Fruit fly (Drosophila melanogaster): ENCODE results near the gene hb.

hb gene

DNA sequence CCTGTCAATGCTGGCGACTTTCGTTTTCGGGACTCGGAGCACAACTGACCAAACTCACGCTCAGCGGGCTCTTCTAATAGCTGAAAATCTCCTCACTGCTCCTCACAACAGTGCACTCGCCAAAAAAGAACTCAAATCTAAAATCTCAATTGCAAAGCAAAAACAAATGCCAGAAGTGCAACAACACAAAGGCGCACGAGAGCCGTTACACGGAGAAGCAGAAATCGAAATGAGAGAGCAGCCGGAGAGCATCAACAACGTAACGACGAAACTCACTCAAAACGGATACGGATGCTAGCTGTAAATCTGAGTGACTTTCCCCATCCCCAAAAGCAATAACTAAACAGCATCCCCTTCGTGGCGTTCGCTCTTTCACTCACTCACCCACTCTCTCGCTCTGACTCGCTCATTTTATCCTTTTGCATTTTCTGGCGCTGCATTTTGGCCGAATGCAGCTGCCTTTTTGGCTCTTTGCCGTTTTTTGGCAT lies at the start of gene hb:
TSS of gene hb (minus strand) at position 51 of the 488 bp plus-strand sequence.
- no peak for TF ChIP-seq ttk (optimal IDR thresholded peaks at IDR 0.05)
- TF ChIP-seq insv (optimal IDR thresholded peaks at IDR 0.05), result no peak

DNA sequence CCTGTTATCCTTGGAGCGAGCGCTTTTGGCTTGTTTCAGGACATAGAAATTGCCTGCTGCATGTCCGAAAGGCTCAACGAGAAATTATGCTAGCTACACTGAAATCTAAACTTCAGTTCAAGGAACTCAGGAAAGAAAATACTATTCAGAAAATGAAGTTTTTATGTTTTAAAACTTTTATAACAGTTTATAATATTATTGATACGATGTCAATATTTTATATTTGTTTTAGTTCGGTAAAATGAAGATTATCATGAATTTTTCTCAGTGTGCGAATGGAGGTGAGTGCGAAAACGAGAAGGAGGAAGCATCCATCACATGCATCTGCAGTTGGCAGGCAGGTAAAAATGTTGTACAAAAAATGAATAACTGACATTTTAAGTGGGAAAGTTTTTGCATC lies 48.7 kb upstream of the hb start:
- TF ChIP-seq h (optimal IDR thresholded peaks at IDR 0.05) (no peak), Sin3A (optimal IDR thresholded peaks at IDR 0.05) (no peak), ttk (optimal IDR thresholded peaks at IDR 0.05) (no peak), Myc (optimal IDR thresholded peaks at IDR 0.05) (no peak), psq (optimal IDR thresholded peaks at IDR 0.05) (no peak), insv (optimal IDR thresholded peaks at IDR 0.05) (no peak)

DNA sequence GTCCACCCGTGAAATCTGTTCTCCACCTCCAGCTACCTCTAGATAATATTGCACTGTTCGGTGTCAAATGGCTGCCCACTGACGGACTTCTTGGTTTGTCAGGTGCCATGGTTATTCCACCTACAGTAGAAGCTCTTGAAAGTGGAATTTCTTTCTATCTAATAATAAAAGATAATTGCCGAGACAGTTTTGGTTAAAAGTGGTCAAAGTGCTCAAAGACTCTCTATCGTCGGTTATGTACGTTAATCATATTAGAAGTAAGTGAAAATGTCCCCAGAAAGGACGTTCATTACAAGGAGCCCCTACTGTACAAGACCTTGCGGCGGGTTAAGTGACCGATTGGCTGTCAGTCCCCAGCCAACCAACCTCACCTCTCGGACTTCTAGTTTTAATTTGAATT lies 46.6 kb upstream of the hb start:
- no peak for TF ChIP-seq insv (optimal IDR thresholded peaks at IDR 0.05)
- no peak for TF ChIP-seq psq (optimal IDR thresholded peaks at IDR 0.05)
- TF ChIP-seq ttk (optimal IDR thresholded peaks at IDR 0.05), result no peak
- TF ChIP-seq Myc (optimal IDR thresholded peaks at IDR 0.05), result no peak

DNA sequence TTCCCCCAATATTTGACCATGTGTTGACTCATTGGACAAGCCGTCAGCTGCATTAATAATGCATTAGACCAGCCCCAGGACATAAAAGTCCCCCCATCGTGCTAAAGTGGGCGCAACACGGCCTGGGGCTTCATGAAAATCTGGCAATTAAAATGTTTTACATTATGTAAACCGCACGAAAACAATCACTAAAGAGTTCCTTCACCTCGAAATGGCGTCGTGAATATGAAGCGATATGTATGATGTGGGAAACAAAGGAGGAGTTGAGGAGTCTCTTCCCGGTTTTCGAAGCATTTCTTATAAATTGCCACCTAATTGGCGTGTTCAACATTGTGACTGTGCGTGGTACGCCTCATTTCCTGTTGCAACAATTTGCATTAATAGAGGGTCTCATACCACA lies 45.0 kb upstream of the hb start:
- TF ChIP-seq h (optimal IDR thresholded peaks at IDR 0.05), result no peak
- TF ChIP-seq Sin3A (optimal IDR thresholded peaks at IDR 0.05), result no peak
- no peak for TF ChIP-seq ttk (optimal IDR thresholded peaks at IDR 0.05)
- no peak for TF ChIP-seq insv (optimal IDR thresholded peaks at IDR 0.05)
- no peak for TF ChIP-seq psq (optimal IDR thresholded peaks at IDR 0.05)
- TF ChIP-seq Myc (optimal IDR thresholded peaks at IDR 0.05), result no peak

- TF ChIP-seq Myc (optimal IDR thresholded peaks at IDR 0.05) (no peak), h (optimal IDR thresholded peaks at IDR 0.05) (no peak), insv (optimal IDR thresholded peaks at IDR 0.05) (no peak), Sin3A (optimal IDR thresholded peaks at IDR 0.05) (no peak), psq (optimal IDR thresholded peaks at IDR 0.05) (no peak), ttk (optimal IDR thresholded peaks at IDR 0.05) (no peak)
Observed at dm6 chr3R:8741941-8742340, 44.3 kb upstream of the hb start.

DNA sequence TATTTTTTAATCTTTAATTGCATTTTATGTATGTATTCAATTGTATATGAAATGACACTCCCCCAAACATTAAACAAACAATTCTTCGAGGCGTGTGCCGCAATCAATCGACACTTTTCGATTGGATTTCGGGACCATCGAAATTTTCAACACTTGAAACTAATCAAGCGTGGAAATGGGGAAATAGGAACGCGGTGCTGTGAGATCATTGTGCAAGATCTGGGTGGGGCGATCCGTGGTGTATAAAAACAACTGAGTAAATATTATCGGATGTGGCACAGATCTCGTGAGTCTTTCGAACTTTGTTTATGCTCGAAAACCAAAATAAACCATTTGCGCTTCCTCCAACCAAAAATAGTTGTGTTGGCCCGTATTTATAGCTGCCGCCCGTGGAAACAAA lies 43.6 kb upstream of the hb start:
- TF ChIP-seq Sin3A (optimal IDR thresholded peaks at IDR 0.05), result no peak
- no peak for TF ChIP-seq Myc (optimal IDR thresholded peaks at IDR 0.05)
- TF ChIP-seq psq (optimal IDR thresholded peaks at IDR 0.05), result no peak
- no peak for TF ChIP-seq h (optimal IDR thresholded peaks at IDR 0.05)
- TF ChIP-seq ttk (optimal IDR thresholded peaks at IDR 0.05), result no peak
- no peak for TF ChIP-seq insv (optimal IDR thresholded peaks at IDR 0.05)

dm6 chr3R:8740118-8740517 lies 42.5 kb upstream of the hb start:
- no peak for TF ChIP-seq Myc (optimal IDR thresholded peaks at IDR 0.05)
- no peak for TF ChIP-seq psq (optimal IDR thresholded peaks at IDR 0.05)
- TF ChIP-seq insv (optimal IDR thresholded peaks at IDR 0.05), result no peak
- no peak for TF ChIP-seq ttk (optimal IDR thresholded peaks at IDR 0.05)
- TF ChIP-seq h (optimal IDR thresholded peaks at IDR 0.05), result no peak
- no peak for TF ChIP-seq Sin3A (optimal IDR thresholded peaks at IDR 0.05)

DNA sequence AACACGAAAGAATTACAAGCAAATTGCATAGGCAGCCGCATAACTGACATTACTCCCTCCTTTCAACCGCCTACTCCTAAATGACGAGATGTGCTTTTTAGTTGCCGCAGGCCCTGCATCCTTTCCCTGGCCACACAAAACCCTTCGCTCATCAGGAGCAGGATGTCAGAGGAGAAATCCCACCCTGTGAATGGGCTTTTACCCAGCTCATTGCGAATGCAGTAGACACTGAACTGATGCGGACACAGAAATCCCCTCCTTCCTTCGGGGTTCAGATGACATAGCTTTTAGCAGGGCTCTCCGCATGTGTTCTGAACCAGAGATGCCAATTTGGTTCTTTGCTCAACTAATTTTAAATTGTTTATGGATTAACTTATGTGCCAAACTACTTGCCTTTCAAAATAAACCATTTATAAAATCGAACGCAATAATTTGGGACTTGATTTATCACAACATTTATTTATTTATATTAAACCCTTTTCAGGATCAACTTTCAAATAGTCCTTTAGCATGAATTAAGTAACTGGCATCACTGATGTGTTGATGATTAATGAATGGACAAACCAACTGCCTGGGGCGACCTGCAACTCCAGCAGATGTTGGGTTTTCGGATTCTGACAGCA lies 41.6 kb upstream of the hb start:
- TF ChIP-seq ttk (optimal IDR thresholded peaks at IDR 0.05) (no peak), insv (optimal IDR thresholded peaks at IDR 0.05) (no peak), h (optimal IDR thresholded peaks at IDR 0.05) (no peak), Myc (optimal IDR thresholded peaks at IDR 0.05) (no peak), psq (optimal IDR thresholded peaks at IDR 0.05) (no peak), Sin3A (optimal IDR thresholded peaks at IDR 0.05) (no peak)

DNA sequence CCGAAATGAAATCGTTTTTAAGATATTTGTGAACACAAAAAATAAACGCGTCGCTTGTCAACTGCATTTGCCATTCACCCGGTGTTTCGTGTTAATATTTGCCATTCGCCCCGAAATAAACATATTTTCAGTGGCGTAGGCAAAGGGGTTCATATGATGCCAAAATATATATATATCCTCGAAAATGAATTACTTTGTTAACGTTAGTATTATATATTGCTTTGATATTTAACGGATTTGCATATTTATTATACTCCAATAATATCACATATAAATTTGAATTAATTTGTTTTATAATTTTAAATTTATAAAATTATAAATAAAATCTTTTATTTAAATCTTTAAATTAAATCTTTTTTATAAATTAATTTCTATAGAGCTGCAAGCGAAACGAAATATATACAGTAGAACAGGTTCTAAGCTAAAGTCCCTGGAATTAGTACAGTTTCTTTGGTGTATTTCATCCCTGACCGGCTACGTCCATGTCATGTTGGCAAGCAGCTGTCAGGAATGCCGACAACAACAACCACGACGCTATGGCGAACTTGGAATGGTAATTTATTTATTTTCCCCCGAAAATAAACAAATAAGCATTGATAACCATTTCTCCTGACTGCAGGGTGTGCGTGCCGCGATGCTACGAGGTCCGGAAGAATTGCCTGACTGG lies 34.1 kb upstream of the hb start, which contains the start of the genes M1BP and CG8202:
TSS of gene M1BP (minus strand) at position 102 of the 667 bp plus-strand sequence.
TSS of gene CG8202 (plus strand) at position 495 of the 667 bp plus-strand sequence.
- TF ChIP-seq ttk (optimal IDR thresholded peaks at IDR 0.05) (no peak), Sin3A (optimal IDR thresholded peaks at IDR 0.05) (no peak), insv (optimal IDR thresholded peaks at IDR 0.05) (no peak), h (optimal IDR thresholded peaks at IDR 0.05) (no peak), Myc (optimal IDR thresholded peaks at IDR 0.05) (no peak), psq (optimal IDR thresholded peaks at IDR 0.05) (no peak)

dm6 chr3R:8729542-8729941 lies 31.9 kb upstream of the hb start, which contains the start of gene ranshi:
Gene ranshi (minus strand): TSS chr3R:8729693.
- no peak for TF ChIP-seq psq (optimal IDR thresholded peaks at IDR 0.05)
- no peak for TF ChIP-seq h (optimal IDR thresholded peaks at IDR 0.05)
- TF ChIP-seq Myc (optimal IDR thresholded peaks at IDR 0.05), result no peak
- TF ChIP-seq ttk (optimal IDR thresholded peaks at IDR 0.05), result no peak
- TF ChIP-seq Sin3A (optimal IDR thresholded peaks at IDR 0.05), result no peak
- no peak for TF ChIP-seq insv (optimal IDR thresholded peaks at IDR 0.05)

DNA sequence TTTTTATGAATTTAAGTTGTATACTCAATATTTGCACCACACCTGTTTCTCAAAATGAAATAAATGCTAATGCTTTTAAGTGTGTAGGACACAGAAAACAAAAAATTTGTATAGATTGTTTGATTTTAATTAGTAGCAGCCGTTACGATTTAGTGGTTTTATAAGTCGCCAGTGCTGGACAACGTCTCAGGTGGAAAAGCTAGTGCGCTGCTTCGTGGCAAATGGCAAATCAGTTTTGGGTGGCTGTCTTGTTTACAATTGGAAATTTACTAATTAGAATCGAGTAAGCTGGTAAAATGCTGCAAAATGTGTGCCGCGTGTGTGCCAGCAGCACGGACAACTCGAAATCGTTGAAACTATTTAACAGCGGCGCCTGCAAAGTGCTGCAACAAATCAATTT lies 29.0 kb upstream of the hb start, which contains the start of gene CG8159:
TSS of gene CG8159 (plus strand) at position 223 of the 400 bp plus-strand sequence.
- TF ChIP-seq ttk (optimal IDR thresholded peaks at IDR 0.05) (no peak), Sin3A (optimal IDR thresholded peaks at IDR 0.05) (no peak), h (optimal IDR thresholded peaks at IDR 0.05) (no peak), Myc (optimal IDR thresholded peaks at IDR 0.05) (no peak), psq (optimal IDR thresholded peaks at IDR 0.05) (no peak)

- TF ChIP-seq ttk (optimal IDR thresholded peaks at IDR 0.05) (no peak), psq (optimal IDR thresholded peaks at IDR 0.05) (no peak), Sin3A (optimal IDR thresholded peaks at IDR 0.05) (no peak), insv (optimal IDR thresholded peaks at IDR 0.05) (no peak), h (optimal IDR thresholded peaks at IDR 0.05) (no peak), Myc (optimal IDR thresholded peaks at IDR 0.05) (no peak)
Observed at dm6 chr3R:8725179-8725578, 27.6 kb upstream of the hb start, which contains the start of gene ouib. Gene ouib (plus strand): TSS chr3R:8725479.

All from Kc167 (cell line).